Fruit fly (Drosophila melanogaster) whole organism, adult: ENCODE data around the gene goe.
A peak's percentile ranks its signal among the peaks of the same experiment; 100 is the strongest.

Experiments used
- CG11617 ChIP-seq: fragments of 200-800 bp; sonication (Bioruptor generic); optimal IDR thresholded peaks from 2 replicates; lab custom pipeline; 2017; ENCODE audit warnings: mild to moderate bottlenecking, missing biosample characterization, missing genetic modification reagents, missing genetic modification characterization
- CG1620 ChIP-seq: fragments of 200-800 bp; sonication (Bioruptor generic); optimal IDR thresholded peaks from 2 replicates; lab custom pipeline; 2016; ENCODE audit warnings: missing biosample characterization, missing genetic modification characterization
- CG5204 ChIP-seq: fragments of 200-800 bp; sonication (Bioruptor generic); optimal IDR thresholded peaks from 2 replicates; lab custom pipeline; 2016; ENCODE audit warnings: missing biosample characterization, missing genetic modification characterization
- Clk ChIP-seq: fragments of 200-800 bp; sonication (Bioruptor generic); optimal IDR thresholded peaks from 2 replicates; lab custom pipeline; 2017; ENCODE audit warnings: missing biosample characterization, missing genetic modification characterization
- Hr96 ChIP-seq: fragments of 200-800 bp; sonication (Bioruptor generic); optimal IDR thresholded peaks from 2 replicates; lab custom pipeline; 2016; ENCODE audit warnings: missing biosample characterization, missing genetic modification characterization
- bab1 ChIP-seq: fragments of 200-800 bp; sonication (Bioruptor generic); optimal IDR thresholded peaks from 3 replicates; lab custom pipeline; 2019; ENCODE audit warnings: missing biosample characterization, mild to moderate bottlenecking, missing genetic modification characterization, moderate library complexity
- cic ChIP-seq: fragments of 200-800 bp; sonication (Bioruptor generic); optimal IDR thresholded peaks from 2 replicates; lab custom pipeline; 2017; ENCODE audit warnings: missing biosample characterization, mild to moderate bottlenecking, missing genetic modification characterization, moderate library complexity
- kay ChIP-seq: fragments of 200-800 bp; sonication (Bioruptor generic); peaks from one replicate; lab custom pipeline; 2016; ENCODE audit warnings: missing biosample characterization, missing genetic modification characterization, borderline replicate concordance
- toe ChIP-seq: fragments of 200-800 bp; sonication (Bioruptor generic); optimal IDR thresholded peaks from 2 replicates; lab custom pipeline; 2016; ENCODE audit warnings: missing biosample characterization, missing genetic modification characterization

DNA sequence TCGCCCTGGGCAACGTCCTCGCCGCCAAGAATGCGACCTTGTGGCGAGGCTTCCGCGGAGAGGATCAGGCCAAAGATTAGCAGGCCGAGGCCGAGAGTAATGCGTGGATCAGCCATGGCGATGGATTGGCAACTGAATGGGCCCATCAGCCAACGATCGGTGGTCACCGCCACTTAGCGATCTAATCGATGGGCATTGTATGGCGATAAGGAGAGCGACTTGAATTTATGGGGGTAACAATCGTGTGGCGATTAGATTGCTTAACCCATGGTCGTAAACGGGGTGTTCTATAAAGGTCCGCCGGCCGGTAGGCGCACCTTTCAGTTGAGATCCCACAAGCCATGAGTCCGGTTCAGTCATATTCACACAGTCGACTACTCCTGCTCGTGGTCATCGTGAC is 48.0 kb downstream of the goe start, which contains the start of the genes CG9673 and CG4653:
- TF ChIP-seq Hr96 (GFP tag; lab: Kevin White, UChicago): no peak
- TF ChIP-seq Clk: no peak
- no peak for TF ChIP-seq toe (GFP tag; lab: Kevin White, UChicago)
- no peak for TF ChIP-seq CG1620
- no peak for TF ChIP-seq CG5204 (GFP tag; lab: Kevin White, UChicago)
- peak; percentile 23 for TF ChIP-seq cic (GFP tag; lab: Kevin White, UChicago)
- TF ChIP-seq CG11617 (GFP tag; lab: Kevin White, UChicago): no peak
- TF ChIP-seq kay (GFP tag; lab: Kevin White, UChicago): no peak
- no peak for TF ChIP-seq bab1 (GFP tag; lab: Kevin White, UChicago)
